Fruit fly (Drosophila melanogaster) whole organism, pupa: Measurements from ENCODE around the gene CG14194.

Experiments
- CG17806 ChIP-seq: fragments of 200-800 bp; sonication (Bioruptor generic); optimal IDR thresholded peaks from 2 replicates; lab custom pipeline; 2018; ENCODE audit warnings: missing biosample characterization, mild to moderate bottlenecking, missing genetic modification characterization, moderate library complexity
- CG9948 ChIP-seq: fragments of 200-800 bp; sonication (Bioruptor generic); optimal IDR thresholded peaks from 2 replicates; lab custom pipeline; 2018; ENCODE audit warnings: missing biosample characterization, mild to moderate bottlenecking, missing genetic modification characterization, moderate library complexity
- Pif1A ChIP-seq: fragments of 200-800 bp; sonication (Bioruptor generic); optimal IDR thresholded peaks from 3 replicates; lab custom pipeline; 2016; ENCODE audit warnings: missing biosample characterization, missing genetic modification characterization
- Pif1B ChIP-seq: fragments of 200-800 bp; sonication (Bioruptor generic); optimal IDR thresholded peaks from 3 replicates; lab custom pipeline; 2016; ENCODE audit warnings: missing biosample characterization, missing genetic modification characterization

DNA sequence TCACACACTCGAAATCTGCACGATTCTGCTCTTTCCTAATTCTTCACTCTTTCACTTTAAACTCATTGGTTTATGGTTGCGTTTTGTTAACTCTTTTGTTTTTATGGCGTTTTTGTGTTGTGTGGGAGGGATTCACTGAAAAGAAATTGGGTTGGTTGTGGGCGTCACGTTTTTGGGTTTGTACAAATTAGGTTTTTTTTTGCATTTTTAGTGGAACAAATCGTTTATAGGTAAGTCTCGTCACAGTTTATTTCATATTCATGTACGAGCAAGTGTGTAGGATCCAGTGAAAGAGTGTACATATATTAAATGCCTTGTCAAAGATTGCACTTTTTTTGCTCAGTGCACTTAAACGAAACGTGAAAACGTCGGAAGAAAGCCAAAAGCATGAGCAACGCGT is 28.6 kb upstream of the CG14194 start:
- TF ChIP-seq CG17806 (tag; lab: Kevin White, UChicago) (no peak), CG9948 (peak; percentile 17), Pif1B (no peak), Pif1A (GFP tag; lab: Kevin White, UChicago) (peak; percentile 23)
